Fruit fly (Drosophila melanogaster): ENCODE results near the gene mthl7.

The mthl7 gene

dm6 chr3L:8197779-8198279 lies 17.5 kb upstream of the mthl7 start, which contains the start of the genes UbcE2M and Dhps:
Gene UbcE2M, minus strand, starts transcription at chr3L:8197987.
Gene Dhps, plus strand, starts transcription at chr3L:8198207.
- no peak for TF ChIP-seq Nf-YB (GFP tag; optimal IDR thresholded peaks at IDR 0.05)
- no peak for TF ChIP-seq CG16779 (GFP tag; IDR thresholded peaks at IDR 0.05)
- TF ChIP-seq gfzf (GFP tag; optimal IDR thresholded peaks at IDR 0.05) = no peak
- no peak for TF ChIP-seq Tbp (GFP tag; optimal IDR thresholded peaks at IDR 0.05)
- TF ChIP-seq fd96Cb (tag; optimal IDR thresholded peaks at IDR 0.05) = peak; percentile 72
- TF ChIP-seq maf-S (GFP tag; optimal IDR thresholded peaks at IDR 0.05) = peak; percentile 45
- peak; percentile 86 for TF ChIP-seq CG3281 (GFP tag; optimal IDR thresholded peaks at IDR 0.05)
- no peak; the same call in none of the 2 replicates for TF ChIP-seq E2f1 (GFP tag; IDR thresholded peaks at IDR 0.05)
- peak; percentile 62 for TF ChIP-seq CG4404 (GFP tag; IDR thresholded peaks at IDR 0.05)
- no peak for TF ChIP-seq TFAM (GFP tag; optimal IDR thresholded peaks at IDR 0.05)
- peak; percentile 65 for TF ChIP-seq CG4617 (GFP tag; optimal IDR thresholded peaks at IDR 0.05; ENCODE audit: borderline replicate concordance)
- peak; percentile 80 for TF ChIP-seq nmo (GFP tag; optimal IDR thresholded peaks at IDR 0.05)
- TF ChIP-seq ro (GFP tag; IDR thresholded peaks at IDR 0.05) = no peak
- peak; percentile 62 for TF ChIP-seq Xrp1 (GFP tag; IDR thresholded peaks at IDR 0.05)
- TF ChIP-seq CG6254 (GFP tag; optimal IDR thresholded peaks at IDR 0.05) = peak; percentile 20
- TF ChIP-seq CG9817 (tag; optimal IDR thresholded peaks at IDR 0.05) = peak; percentile 89
- TF ChIP-seq CG31365 (tag; optimal IDR thresholded peaks at IDR 0.05) = no peak
- TF ChIP-seq CG4360 (GFP tag; IDR thresholded peaks at IDR 0.05) = no peak
- TF ChIP-seq Atf-2 (GFP tag; optimal IDR thresholded peaks at IDR 0.05) = no peak
- peak in 1 of 2 experiments; percentile 29 for TF ChIP-seq chif (GFP tag; optimal IDR thresholded peaks at IDR 0.05)
- TF ChIP-seq Ets97D (GFP tag; optimal IDR thresholded peaks at IDR 0.05) = peak; percentile 36
- peak; percentile 80 for TF ChIP-seq BEAF-32 (GFP tag; optimal IDR thresholded peaks at IDR 0.05)
- TF ChIP-seq CkIIα-i1 (GFP tag; IDR thresholded peaks at IDR 0.05) = no peak
- TF ChIP-seq bsh (GFP tag; optimal IDR thresholded peaks at IDR 0.05) = peak in 1 of 2 experiments; percentile 62
- TF ChIP-seq dpn (GFP tag; optimal IDR thresholded peaks at IDR 0.05) = peak; percentile 66
- TF ChIP-seq CG15601 (tag; optimal IDR thresholded peaks at IDR 0.05) = no peak
- no peak for TF ChIP-seq nau (GFP tag; optimal IDR thresholded peaks at IDR 0.05)
- peak; percentile 31 for TF ChIP-seq CG13624 (GFP tag; optimal IDR thresholded peaks at IDR 0.05)
- peak; percentile 85 for TF ChIP-seq ind (GFP tag; optimal IDR thresholded peaks at IDR 0.05)
- TF ChIP-seq CG11093 (GFP tag; IDR thresholded peaks at IDR 0.05) = peak; percentile 56; the same call in 1 of the 3 replicates
- no peak for TF ChIP-seq Camta (GFP tag; optimal IDR thresholded peaks at IDR 0.05)
- TF ChIP-seq klu (GFP tag; IDR thresholded peaks at IDR 0.05) = peak; percentile 62; the same call in 1 of the 2 replicates
- TF ChIP-seq lbe (GFP tag; optimal IDR thresholded peaks at IDR 0.05) = peak; percentile 52
- peak; percentile 85 for TF ChIP-seq CG14710 (tag; optimal IDR thresholded peaks at IDR 0.05)
- TF ChIP-seq E2f2 (GFP tag; IDR thresholded peaks at IDR 0.05) = peak; percentile 53; the same call in 1 of the 2 replicates
- TF ChIP-seq ken (GFP tag; IDR thresholded peaks at IDR 0.05) = peak; percentile 44; the same call in 1 of the 3 replicates
- peak; percentile 80 for TF ChIP-seq Scr (GFP tag; IDR thresholded peaks at IDR 0.05; ENCODE audit: partially characterized antibody)
- no peak for TF ChIP-seq salm (tag; optimal IDR thresholded peaks at IDR 0.05)
- TF ChIP-seq zen2 (GFP tag; IDR thresholded peaks at IDR 0.05; ENCODE audit: partially characterized antibody) = peak; percentile 54; the same call in 1 of the 3 replicates
- no peak for TF ChIP-seq pros (GFP tag; optimal IDR thresholded peaks at IDR 0.05)
- TF ChIP-seq CG6791 (GFP tag; IDR thresholded peaks at IDR 0.05; ENCODE audit: partially characterized antibody) = peak; percentile 82
- TF ChIP-seq prd (optimal IDR thresholded peaks at IDR 0.05) = no peak
- peak; percentile 82 for TF ChIP-seq prd (GFP tag; IDR thresholded peaks at IDR 0.05)
- TF ChIP-seq CG4730 (GFP tag; IDR thresholded peaks at IDR 0.05) = peak; percentile 27; the same call in 1 of the 2 replicates
- peak; percentile 36 for TF ChIP-seq caup (GFP tag; optimal IDR thresholded peaks at IDR 0.05; ENCODE audit: severe bottlenecking)
- TF ChIP-seq CG7987 (GFP tag; optimal IDR thresholded peaks at IDR 0.05) = peak; percentile 2
- no peak for TF ChIP-seq D19A (tag; optimal IDR thresholded peaks at IDR 0.05)
- peak; percentile 46 for TF ChIP-seq BtbVII (GFP tag; optimal IDR thresholded peaks at IDR 0.05)
- TF ChIP-seq usp (GFP tag; optimal IDR thresholded peaks at IDR 0.05) = no peak
- TF ChIP-seq CG6272 (GFP tag; IDR thresholded peaks at IDR 0.05) = peak; percentile 81
